Fruit fly (Drosophila melanogaster) whole organism, embryonic: Measurements from ENCODE around the gene Srp14.

Experiments used
- CG10431 ChIP-seq: fragments of 200-800 bp; sonication (Bioruptor generic); optimal IDR thresholded peaks from 3 replicates; lab custom pipeline; 2018; ENCODE audit warnings: missing biosample characterization, mild to moderate bottlenecking, missing genetic modification characterization
- CG10565 ChIP-seq: fragments of 200-800 bp; sonication (Bioruptor generic); optimal IDR thresholded peaks from 3 replicates; lab custom pipeline; 2016; ENCODE audit warnings: missing biosample characterization, mild to moderate bottlenecking, missing genetic modification characterization
- CG11456 ChIP-seq: fragments of 200-800 bp; sonication (Bioruptor generic); IDR thresholded peaks from 3 replicates; pipeline ENCODE4 v1.3.6; 2022; ENCODE audit warnings: missing biosample characterization, missing genetic modification characterization
- CG13775 ChIP-seq: fragments of 200-800 bp; sonication (Bioruptor generic); optimal IDR thresholded peaks from 3 replicates; lab custom pipeline; 2017; ENCODE audit warnings: missing biosample characterization, mild to moderate bottlenecking, missing genetic modification characterization
- CG13894 ChIP-seq: fragments of 200-800 bp; sonication (Bioruptor generic); optimal IDR thresholded peaks from 3 replicates; lab custom pipeline; 2018; ENCODE audit warnings: missing biosample characterization, mild to moderate bottlenecking, missing genetic modification characterization, moderate library complexity
- CG14050 ChIP-seq: fragments of 200-800 bp; sonication (Bioruptor generic); IDR thresholded peaks from 3 replicates; pipeline ENCODE4 v1.3.6; 2022; ENCODE audit warnings: missing biosample characterization, missing genetic modification characterization
- CG1603 ChIP-seq: fragments of 200-800 bp; sonication (Bioruptor generic); optimal IDR thresholded peaks from 2 replicates; lab custom pipeline; 2019; ENCODE audit warnings: missing biosample characterization, mild to moderate bottlenecking, missing genetic modification characterization, moderate library complexity
- CG17359 ChIP-seq: fragments of 200-800 bp; sonication (Bioruptor generic); optimal IDR thresholded peaks from 3 replicates; lab custom pipeline; 2018; ENCODE audit warnings: missing biosample characterization, mild to moderate bottlenecking, missing genetic modification characterization, moderate library complexity
- CG2712 ChIP-seq: fragments of 200-800 bp; optimal IDR thresholded peaks from 3 replicates; lab custom pipeline; 2019; ENCODE audit warnings: missing biosample characterization, mild to moderate bottlenecking, missing genetic modification characterization, moderate library complexity
- CG2889 ChIP-seq: fragments of 200-800 bp; sonication (Bioruptor generic); IDR thresholded peaks from 3 replicates; pipeline ENCODE4 v1.3.6; 2022; ENCODE audit warnings: missing biosample characterization, missing genetic modification characterization
- CG30020 ChIP-seq: fragments of 200-800 bp; optimal IDR thresholded peaks from 2 replicates; lab custom pipeline; 2019; ENCODE audit warnings: missing biosample characterization, mild to moderate bottlenecking, missing genetic modification characterization, moderate library complexity
- CG31441 ChIP-seq: fragments of 200-800 bp; sonication (Bioruptor generic); IDR thresholded peaks from 2 replicates; pipeline ENCODE4 v1.3.6; 2022; ENCODE audit warnings: missing biosample characterization, missing genetic modification characterization
- CG33557 ChIP-seq: fragments of 200-800 bp; sonication (Bioruptor generic); optimal IDR thresholded peaks from 2 replicates; lab custom pipeline; 2019; ENCODE audit warnings: missing biosample characterization, mild to moderate bottlenecking, missing genetic modification characterization, moderate library complexity
- CG43689 ChIP-seq: fragments of 200-800 bp; sonication (Bioruptor generic); IDR thresholded peaks from 2 replicates; pipeline ENCODE4 v1.3.6; 2022; ENCODE audit warnings: missing biosample characterization, missing genetic modification characterization
- CG7372 ChIP-seq: fragments of 200-800 bp; sonication (Bioruptor generic); IDR thresholded peaks from 2 replicates; pipeline ENCODE4 v1.3.6; 2022; ENCODE audit warnings: missing biosample characterization, missing genetic modification characterization
- CG7786 ChIP-seq: fragments of 200-800 bp; sonication (Bioruptor generic); optimal IDR thresholded peaks from 2 replicates; lab custom pipeline; 2016; ENCODE audit warnings: missing biosample characterization, missing genetic modification characterization
- CG8089 ChIP-seq: fragments of 200-800 bp; sonication (Bioruptor generic); optimal IDR thresholded peaks from 3 replicates; lab custom pipeline; 2016; ENCODE audit warnings: missing biosample characterization, missing genetic modification characterization
- CG9817 ChIP-seq: fragments of 200-800 bp; sonication (Bioruptor generic); optimal IDR thresholded peaks from 2 replicates; lab custom pipeline; 2018; ENCODE audit warnings: missing biosample characterization, mild to moderate bottlenecking, missing genetic modification characterization, moderate library complexity
- Dip3 ChIP-seq: fragments of 200-800 bp; sonication (Bioruptor generic); optimal IDR thresholded peaks from 3 replicates; lab custom pipeline; 2016; ENCODE audit warnings: missing biosample characterization, missing genetic modification characterization
- Doc2 ChIP-seq: fragments of 200-800 bp; sonication (Bioruptor generic); IDR thresholded peaks from 2 replicates; pipeline ENCODE4 v1.3.6; 2022; ENCODE audit warnings: missing biosample characterization, missing genetic modification characterization
- Gug ChIP-seq: fragments of 200-800 bp; sonication (Bioruptor generic); IDR thresholded peaks from 4 replicates; pipeline ENCODE4 v1.3.6; 2022; ENCODE audit warnings: missing biosample characterization, missing genetic modification characterization
- HLH3B ChIP-seq: fragments of 200-800 bp; sonication (Bioruptor generic); IDR thresholded peaks from 2 replicates; pipeline ENCODE4 v1.3.6; 2022; ENCODE audit warnings: missing biosample characterization, missing genetic modification characterization
- HLH4C ChIP-seq: fragments of 200-800 bp; sonication (Bioruptor generic); IDR thresholded peaks from 3 replicates; pipeline ENCODE4 v1.3.6; 2022; ENCODE audit warnings: missing biosample characterization, missing genetic modification characterization; ENCODE audit not compliant: partially characterized antibody
- Hand ChIP-seq: fragments of 200-800 bp; sonication (Bioruptor generic); optimal IDR thresholded peaks from 2 replicates; lab custom pipeline; 2017; ENCODE audit warnings: mild to moderate bottlenecking, missing biosample characterization, missing genetic modification reagents, missing genetic modification characterization
- Jarid2 ChIP-seq: fragments of 200-800 bp; sonication (Bioruptor generic); optimal IDR thresholded peaks from 3 replicates; lab custom pipeline; 2017; ENCODE audit warnings: mild to moderate bottlenecking, missing biosample characterization, missing genetic modification reagents, missing genetic modification characterization
- Poxn ChIP-seq: fragments of 200-800 bp; sonication (Bioruptor generic); IDR thresholded peaks from 2 replicates; pipeline ENCODE4 v1.3.6; 2022; ENCODE audit warnings: missing biosample characterization, missing genetic modification characterization
- Ptx1 ChIP-seq: fragments of 200-800 bp; sonication (Bioruptor generic); IDR thresholded peaks from 2 replicates; pipeline ENCODE4 v1.3.6; 2022; ENCODE audit warnings: missing biosample characterization, missing genetic modification characterization
- Rfx ChIP-seq: fragments of 200-800 bp; sonication (Bioruptor generic); IDR thresholded peaks from 2 replicates; pipeline ENCODE4 v1.3.6; 2022; ENCODE audit warnings: missing biosample characterization, missing genetic modification characterization
- Sox100B ChIP-seq: fragments of 200-800 bp; sonication (Bioruptor generic); optimal IDR thresholded peaks from 3 replicates; lab custom pipeline; 2018; ENCODE audit warnings: missing biosample characterization, mild to moderate bottlenecking, missing genetic modification characterization
- Stat92E ChIP-seq, 3 experiments: fragments of >200 bp in 2 of 3; fragments of 200-800 bp in 1 of 3; sonication (Bioruptor generic) in 1 of 3; optimal IDR thresholded peaks; 2 replicates each; lab custom pipeline; 2017 to 2019; ENCODE audit warnings: missing biosample characterization in 3 of 3, missing genetic modification characterization in 3 of 3, mild to moderate bottlenecking in 1 of 3, moderate library complexity in 1 of 3
- ash1 ChIP-seq: fragments of 200-800 bp; sonication (Bioruptor generic); optimal IDR thresholded peaks from 2 replicates; lab custom pipeline; 2018; ENCODE audit warnings: missing biosample characterization, mild to moderate bottlenecking, missing genetic modification characterization
- bab2 ChIP-seq: fragments of 200-800 bp; sonication (Bioruptor generic); optimal IDR thresholded peaks from 2 replicates; lab custom pipeline; 2016; ENCODE audit warnings: missing biosample characterization, missing genetic modification characterization
- cg ChIP-seq: fragments of 200-800 bp; sonication (Bioruptor generic); optimal IDR thresholded peaks from 3 replicates; lab custom pipeline; 2019; ENCODE audit warnings: missing biosample characterization, mild to moderate bottlenecking, missing genetic modification characterization, moderate library complexity
- dpn ChIP-seq, 2 experiments: fragments of 200-800 bp; sonication (Bioruptor generic); optimal IDR thresholded peaks; 3 replicates each; lab custom pipeline; 2016; ENCODE audit warnings: missing biosample characterization in 2 of 2, missing genetic modification characterization in 2 of 2
- gce ChIP-seq: fragments of 200-800 bp; sonication (Bioruptor generic); IDR thresholded peaks from 3 replicates; pipeline ENCODE4 v1.3.6; 2022; ENCODE audit warnings: missing biosample characterization, missing genetic modification characterization
- hb ChIP-seq: fragments of 200-800 bp; sonication (Bioruptor generic); IDR thresholded peaks from 3 replicates; pipeline ENCODE4 v1.3.6; 2022; ENCODE audit warnings: missing biosample characterization, missing genetic modification characterization; ENCODE audit not compliant: partially characterized antibody
- ken ChIP-seq: fragments of 200-800 bp; sonication (Bioruptor generic); IDR thresholded peaks from 3 replicates; pipeline ENCODE4 v1.3.6; 2022; ENCODE audit warnings: missing biosample characterization, missing genetic modification characterization
- lab ChIP-seq: fragments of 200-800 bp; sonication (Bioruptor generic); optimal IDR thresholded peaks from 3 replicates; lab custom pipeline; 2017; ENCODE audit warnings: missing biosample characterization, missing genetic modification characterization, mild to moderate bottlenecking, moderate library complexity, missing genetic modification reagents
- nerfin-2 ChIP-seq: fragments of 200-800 bp; sonication (Bioruptor generic); IDR thresholded peaks from 2 replicates; pipeline ENCODE4 v1.3.6; 2022; ENCODE audit warnings: missing biosample characterization, missing genetic modification characterization; ENCODE audit not compliant: partially characterized antibody
- pb ChIP-seq: fragments of 200-800 bp; sonication (Bioruptor generic); optimal IDR thresholded peaks from 3 replicates; lab custom pipeline; 2016; ENCODE audit warnings: missing biosample characterization, missing genetic modification characterization
- phol ChIP-seq: fragments of 200-800 bp; sonication (Bioruptor generic); optimal IDR thresholded peaks from 3 replicates; lab custom pipeline; 2018; ENCODE audit warnings: missing biosample characterization, mild to moderate bottlenecking, missing genetic modification characterization, moderate library complexity
- pros ChIP-seq: fragments of 200-800 bp; sonication (Bioruptor generic); optimal IDR thresholded peaks from 3 replicates; lab custom pipeline; 2019; ENCODE audit warnings: missing biosample characterization, mild to moderate bottlenecking, missing genetic modification characterization, moderate library complexity
- stwl ChIP-seq: fragments of 200-800 bp; sonication (Bioruptor generic); optimal IDR thresholded peaks from 3 replicates; lab custom pipeline; 2018; ENCODE audit warnings: missing biosample characterization, mild to moderate bottlenecking, missing genetic modification characterization, moderate library complexity
- ttk ChIP-seq: fragments of 200-800 bp; sonication (Bioruptor generic); IDR thresholded peaks from 2 replicates; pipeline ENCODE4 v2.1.2; 2022; ENCODE audit warnings: missing biosample characterization, missing genetic modification characterization
- twi ChIP-seq: fragments of 200-800 bp; optimal IDR thresholded peaks from 2 replicates; lab custom pipeline; 2019; ENCODE audit warnings: missing biosample characterization, mild to moderate bottlenecking, missing genetic modification characterization, moderate library complexity
- vvl ChIP-seq: fragments of 200-800 bp; sonication (Bioruptor generic); IDR thresholded peaks from 2 replicates; pipeline ENCODE4 v1.3.6; 2022; ENCODE audit warnings: missing biosample characterization, missing genetic modification characterization

The Srp14 gene

dm6 chr3R:20595145-20595812 lies 15.4 kb downstream of the Srp14 start (continued):
- TF ChIP-seq nerfin-2 (no peak), CG11456 (GFP tag; lab: Robert Waterston, UW) (0 out of 3 replicates have a peak, but pooled peaks have one; percentile 21), Poxn (GFP tag; lab: Robert Waterston, UW) (no peak), HLH3B (GFP tag; lab: Robert Waterston, UW) (no peak), CG17359 (tag; lab: Kevin White, UChicago) (no peak), CG1603 (tag; lab: Kevin White, UChicago) (no peak), bab2 (GFP tag; lab: Kevin White, UChicago) (no peak)

- TF ChIP-seq CG13775 (GFP tag; lab: Kevin White, UChicago) (no peak), CG43689 (GFP tag; lab: Robert Waterston, UW) (no peak), CG10431 (GFP tag; lab: Kevin White, UChicago) (peak; percentile 95)
- TF ChIP-seq, all 482 proteins: peak for 1
Observed at dm6 chr3R:20595901-20596300, 16.0 kb downstream of the Srp14 start.

- TF ChIP-seq CG7786 (GFP tag; lab: Kevin White, UChicago) (no peak), Doc2 (GFP tag; lab: Robert Waterston, UW) (no peak), CG2712 (tag; lab: Kevin White, UChicago) (no peak), ken (GFP tag; lab: Robert Waterston, UW) (no peak), CG2889 (no peak), pb (GFP tag; lab: Kevin White, UChicago) (no peak), dpn (GFP tag; optimal IDR thresholded peaks at IDR 0.05; lab: Kevin White, UChicago) (no peak), CG30020 (tag; lab: Kevin White, UChicago) (no peak), CG8089 (GFP tag; lab: Kevin White, UChicago) (no peak), twi (peak; percentile 54), Rfx (no peak), Gug (GFP tag; lab: Robert Waterston, UW) (no peak), CG10565 (no peak), Ptx1 (GFP tag; lab: Robert Waterston, UW) (no peak), Hand (GFP tag; lab: Kevin White, UChicago) (no peak), pros (GFP tag; lab: Kevin White, UChicago) (peak; percentile 48), ttk (GFP tag; lab: Robert Waterston, UW) (no peak), Sox100B (GFP tag; lab: Kevin White, UChicago) (no peak), CG7372 (no peak), CG9817 (tag; lab: Kevin White, UChicago) (no peak), CG14050 (GFP tag; lab: Robert Waterston, UW) (no peak), phol (peak; percentile 6), CG33557 (no peak), gce (GFP tag; lab: Robert Waterston, UW) (no peak), stwl (tag; lab: Kevin White, UChicago) (no peak), ash1 (no peak), lab (GFP tag; lab: Kevin White, UChicago) (no peak), CG13894 (peak; percentile 17), cg (GFP tag; lab: Kevin White, UChicago) (peak; percentile 10), Jarid2 (GFP tag; lab: Kevin White, UChicago) (no peak), Dip3 (GFP tag; lab: Kevin White, UChicago) (no peak), hb (GFP tag; lab: Robert Waterston, UW) (no peak), Stat92E (GFP tag; optimal IDR thresholded peaks at IDR 0.05; lab: Kevin White, UChicago) (peak in 1 of 3 experiments; percentile 61), vvl (GFP tag; lab: Robert Waterston, UW) (peak; percentile 61; the same call in 1 of the 2 replicates), HLH4C (GFP tag; lab: Robert Waterston, UW) (no peak), CG31441 (GFP tag; lab: Robert Waterston, UW) (no peak)
Observed at dm6 chr3R:20596337-20596962, 16.5 kb downstream of the Srp14 start.
